Worm (Caenorhabditis elegans) whole organism, L4 larva: ENCODE results near the gene H01G02.1.
A peak's percentile ranks its signal among the peaks of the same experiment; 100 is the strongest.

ENCODE experiments used
- F37D6.2 ChIP-seq: sonication (generic microtip); optimal IDR thresholded peaks from 2 replicates; lab custom pipeline; 2016; ENCODE audit warnings: mild to moderate bottlenecking, missing genetic modification characterization, missing compliant biosample characterization
- R02D3.7 ChIP-seq: fragments of 150-350 bp; sonication (generic microtip); optimal IDR thresholded peaks from 3 replicates; lab custom pipeline; 2014; ENCODE audit warnings: missing biosample characterization, missing genetic modification characterization
- ama-1 ChIP-seq: fragments of 150-350 bp; optimal IDR thresholded peaks from 2 replicates; lab custom pipeline; 2014; ENCODE audit warnings: inconsistent platforms, mixed read lengths
- ceh-28 ChIP-seq: fragments of 150-350 bp; optimal IDR thresholded peaks from 2 replicates; lab custom pipeline; 2014; ENCODE audit warnings: missing biosample characterization, missing genetic modification reagents, missing genetic modification characterization
- dpl-1 ChIP-seq: fragments of 150-350 bp; optimal IDR thresholded peaks from 2 replicates; lab custom pipeline; 2014; ENCODE audit warnings: missing biosample characterization, missing genetic modification reagents, missing genetic modification characterization
- egl-27 ChIP-seq: sonication (generic microtip); optimal IDR thresholded peaks from 3 replicates; lab custom pipeline; 2017; ENCODE audit warnings: missing biosample characterization, missing genetic modification reagents, missing genetic modification characterization
- fkh-10 ChIP-seq: fragments of 150-350 bp; optimal IDR thresholded peaks from 2 replicates; lab custom pipeline; 2014; ENCODE audit warnings: missing biosample characterization, missing genetic modification reagents, missing genetic modification characterization
- fos-1 ChIP-seq: fragments of 150-350 bp; optimal IDR thresholded peaks from 2 replicates; lab custom pipeline; 2014; ENCODE audit warnings: missing biosample characterization, missing genetic modification characterization
- jun-1 ChIP-seq: fragments of 150-350 bp; optimal IDR thresholded peaks from 2 replicates; lab custom pipeline; 2014; ENCODE audit warnings: missing biosample characterization, missing genetic modification reagents, missing genetic modification characterization
- lin-13 ChIP-seq: fragments of 150-350 bp; optimal IDR thresholded peaks from 2 replicates; lab custom pipeline; 2014; ENCODE audit warnings: missing biosample characterization, missing genetic modification reagents, missing genetic modification characterization
- mxl-3 ChIP-seq: fragments of 200-800 bp; sonication (Bioruptor generic); optimal IDR thresholded peaks from 2 replicates; lab custom pipeline; 2018; ENCODE audit warnings: mild to moderate bottlenecking, missing genetic modification characterization, missing compliant biosample characterization
- nhr-77 ChIP-seq: fragments of 150-350 bp; optimal IDR thresholded peaks from 2 replicates; lab custom pipeline; 2014; ENCODE audit warnings: missing biosample characterization, missing genetic modification characterization

ce11 chrIV:11809708-11810114 is 5.8 kb upstream of the H01G02.1 start:
- TF ChIP-seq ceh-28 (tag; lab: Kevin White, UChicago): no peak
- TF ChIP-seq lin-13 (GFP tag; lab: Kevin White, UChicago): no peak
- peak; percentile 69 for TF ChIP-seq F37D6.2 (tag; lab: Kevin White, UChicago)
- no peak for TF ChIP-seq egl-27 (tag; lab: Kevin White, UChicago)
- no peak for TF ChIP-seq R02D3.7
- peak; percentile 58 for TF ChIP-seq nhr-77 (tag; lab: Kevin White, UChicago)
- no peak for TF ChIP-seq fos-1
- peak; percentile 34 for TF ChIP-seq mxl-3 (GFP tag; lab: Kevin White, UChicago)
- peak; percentile 60 for TF ChIP-seq dpl-1 (GFP tag; lab: Kevin White, UChicago)
- no peak for TF ChIP-seq ama-1
- TF ChIP-seq jun-1 (tag; lab: Kevin White, UChicago): no peak
- TF ChIP-seq fkh-10 (GFP tag; lab: Kevin White, UChicago): peak; percentile 90
